Worm (Caenorhabditis elegans): ENCODE data around the gene W06G6.10.

The W06G6.10 gene

ce11 chrV:16627962-16628361 is 19.0 kb downstream of the W06G6.10 start, which contains the start of gene oac-53:
Gene oac-53, minus strand, starts transcription at chrV:16627970.
- TF ChIP-seq fos-1 (tag; optimal IDR thresholded peaks at IDR 0.05) = no peak
- TF ChIP-seq tlp-1 (tag; optimal IDR thresholded peaks at IDR 0.05) = peak; percentile 3
- peak; percentile 77 for TF ChIP-seq elt-2 (tag; optimal IDR thresholded peaks at IDR 0.05)

- TF ChIP-seq ces-1 (GFP tag; optimal IDR thresholded peaks at IDR 0.05) (no peak), unc-30 (tag; optimal IDR thresholded peaks at IDR 0.05) (no peak)
These were observed 24.2 kb downstream of the W06G6.10 start, which contains the start of gene Y70C5A.2 for ce11 chrV:16622754-16623261. Gene Y70C5A.2, minus strand, starts transcription at chrV:16623211.

ce11 chrV:16621894-16622293 is 25.1 kb downstream of the W06G6.10 start:
- peak; percentile 11 for TF ChIP-seq fkh-8 (tag; optimal IDR thresholded peaks at IDR 0.05)
- no peak for TF ChIP-seq blmp-1 (tag; optimal IDR thresholded peaks at IDR 0.05)
- 0 out of 2 replicates have a peak, but pooled peaks have one; percentile 12 for TF ChIP-seq grh-1 (GFP tag; IDR thresholded peaks at IDR 0.05)
- TF ChIP-seq nhr-85 (tag) = no peak

ce11 chrV:16620874-16621273 is 26.1 kb downstream of the W06G6.10 start, which contains the start of gene Y70C5A.3:
Gene Y70C5A.3, minus strand, starts transcription at chrV:16620923.
- TF ChIP-seq snpc-4 (tag; optimal IDR thresholded peaks at IDR 0.05) = no peak
- no peak for TF ChIP-seq aly-2 (tag; optimal IDR thresholded peaks at IDR 0.05)
- TF ChIP-seq elt-2 (tag; optimal IDR thresholded peaks at IDR 0.05) = peak; percentile 1
- no peak for TF ChIP-seq egl-13 (tag; optimal IDR thresholded peaks at IDR 0.05)
- TF ChIP-seq efl-3 (GFP tag; optimal IDR thresholded peaks at IDR 0.05) = no peak
- no peak for TF ChIP-seq pax-3 (tag; optimal IDR thresholded peaks at IDR 0.05)

ce11 chrV:16617462-16617861 is 29.5 kb downstream of the W06G6.10 start, which contains the start of gene Y70C5A.4:
Gene Y70C5A.4, plus strand, starts transcription at chrV:16617762.
- TF ChIP-seq ets-5 (GFP tag; IDR thresholded peaks at IDR 0.05) = no peak
- no peak for TF ChIP-seq nhr-71 (tag; optimal IDR thresholded peaks at IDR 0.05)
- no peak for TF ChIP-seq snpc-4 (tag; optimal IDR thresholded peaks at IDR 0.05)
- no peak for TF ChIP-seq ceh-82 (tag; optimal IDR thresholded peaks at IDR 0.05)
- TF ChIP-seq efl-1 (optimal IDR thresholded peaks at IDR 0.05) = no peak
- TF ChIP-seq efl-1 (GFP tag; optimal IDR thresholded peaks at IDR 0.05 in 1 of 2) = no peak
- TF ChIP-seq unc-62 (GFP tag; optimal IDR thresholded peaks at IDR 0.05) = no peak
- TF ChIP-seq lin-15B (tag; optimal IDR thresholded peaks at IDR 0.05) = no peak
- no peak for TF ChIP-seq fos-1 (tag; optimal IDR thresholded peaks at IDR 0.05)
- TF ChIP-seq irx-1 (tag; optimal IDR thresholded peaks at IDR 0.05) = no peak
- TF ChIP-seq vab-15 (tag; optimal IDR thresholded peaks at IDR 0.05) = no peak

- TF ChIP-seq mab-9 (GFP tag; IDR thresholded peaks at IDR 0.05) (no peak), F16B12.6 (tag; optimal IDR thresholded peaks at IDR 0.05) (no peak), efl-1 (optimal IDR thresholded peaks at IDR 0.05) (no peak), efl-1 (GFP tag; optimal IDR thresholded peaks at IDR 0.05 in 1 of 2) (peak in 1 of 2 experiments; percentile 39), tlp-1 (tag; optimal IDR thresholded peaks at IDR 0.05) (no peak), blmp-1 (tag; optimal IDR thresholded peaks at IDR 0.05) (no peak), dsc-1 (tag; optimal IDR thresholded peaks at IDR 0.05) (no peak), nhr-237 (tag; optimal IDR thresholded peaks at IDR 0.05) (no peak), elt-2 (tag; optimal IDR thresholded peaks at IDR 0.05) (peak; percentile 57)
These were observed 36.1 kb downstream of the W06G6.10 start, which contains the start of gene srw-54 for ce11 chrV:16610791-16611385. Gene srw-54, plus strand, starts transcription at chrV:16611335.

ce11 chrV:16610094-16610493 is 36.9 kb downstream of the W06G6.10 start:
- TF ChIP-seq jun-1 (tag; optimal IDR thresholded peaks at IDR 0.05) = peak; percentile 46
- peak in 1 of 2 experiments; percentile 4 for TF ChIP-seq lin-35 (GFP tag; optimal IDR thresholded peaks at IDR 0.05)
- no peak for TF ChIP-seq egl-13 (tag; optimal IDR thresholded peaks at IDR 0.05)
- peak; percentile 81 for TF ChIP-seq elt-2 (tag; optimal IDR thresholded peaks at IDR 0.05)

All from whole organism, L1 larva.